Worm (Caenorhabditis elegans) whole organism, young adult: ENCODE results near the gene srx-48.
"Not testable (repeated sequence)": the region's sequence is repeated elsewhere in the genome, so short reads cannot be mapped to it uniquely, and the experiment has no call there.

Experiments used
- C17E4.6 ChIP-seq: fragments of 200-800 bp; sonication (Bioruptor generic); IDR thresholded peaks from 2 replicates; pipeline ENCODE4 v1.3.6; 2022; ENCODE audit warnings: missing genetic modification reagents, missing genetic modification characterization, missing compliant biosample characterization
- ama-1 ChIP-seq, 3 experiments: fragments of 150-350 bp in 1 of 3; sonication (generic microtip) in 2 of 3; optimal IDR thresholded peaks; 2 replicates each; lab custom pipeline; 2014 to 2018; ENCODE audit warnings: missing biosample characterization in 2 of 3, missing genetic modification characterization in 2 of 3, missing genetic modification reagents in 2 of 3
- lin-35 ChIP-seq, 3 experiments: fragments of 150-350 bp in 2 of 3; sonication (generic microtip) in 1 of 3; optimal IDR thresholded peaks; 2 replicates each; lab custom pipeline; 2014 to 2018; ENCODE audit warnings: missing biosample characterization in 3 of 3, missing genetic modification characterization in 3 of 3, missing genetic modification reagents in 3 of 3
- lin-40 ChIP-seq: sonication (generic microtip); optimal IDR thresholded peaks from 2 replicates; lab custom pipeline; 2016; ENCODE audit warnings: missing genetic modification characterization, mild to moderate bottlenecking, missing compliant biosample characterization, missing genotype, missing genetic modification reagents
- nfya-1 ChIP-seq: sonication (generic microtip); optimal IDR thresholded peaks from 2 replicates; lab custom pipeline; 2017; ENCODE audit warnings: antibody characterized with exemption, missing compliant biosample characterization, missing genetic modification characterization, borderline replicate concordance; ENCODE audit not compliant: insufficient read depth
- rpc-1 ChIP-seq, 2 experiments: fragments of 150-350 bp in 1 of 2; sonication (generic microtip) in 1 of 2; optimal IDR thresholded peaks; 2 replicates each; lab custom pipeline; 2014 to 2018; ENCODE audit warnings: missing biosample characterization in 1 of 2, missing genetic modification characterization in 1 of 2, missing genetic modification reagents in 1 of 2, missing genotype in 1 of 2
- unc-130 ChIP-seq: sonication (generic microtip); optimal IDR thresholded peaks from 2 replicates; lab custom pipeline; 2016; ENCODE audit warnings: missing genetic modification reagents, missing genetic modification characterization, missing compliant biosample characterization
- ztf-18 ChIP-seq: sonication (generic microtip); optimal IDR thresholded peaks from 2 replicates; lab custom pipeline; 2016; ENCODE audit warnings: missing genotype, mild to moderate bottlenecking, missing genetic modification characterization, missing compliant biosample characterization

ce11 chrV:15256669-15257068, 46.9 kb downstream of the srx-48 start, which contains the start of gene srsx-39:
- TF ChIP-seq nfya-1 (tag; lab: Kevin White, UChicago); C17E4.6; unc-130; rpc-1 (optimal IDR thresholded peaks at IDR 0.05; lab: Kevin White, UChicago); rpc-1 (tag; optimal IDR thresholded peaks at IDR 0.05; lab: Kevin White, UChicago); lin-35 (GFP tag; optimal IDR thresholded peaks at IDR 0.05; lab: Kevin White, UChicago); ztf-18 (tag; lab: Kevin White, UChicago); ama-1 (optimal IDR thresholded peaks at IDR 0.05; lab: Kevin White, UChicago); ama-1 (GFP tag; optimal IDR thresholded peaks at IDR 0.05; lab: Kevin White, UChicago); lin-40 (tag; lab: Kevin White, UChicago): not testable (repeated sequence)
